Worm (Caenorhabditis elegans): ENCODE data around the gene Y113G7A.14.
A peak's percentile ranks its signal among the peaks of the same experiment; 100 is the strongest.

DNA sequence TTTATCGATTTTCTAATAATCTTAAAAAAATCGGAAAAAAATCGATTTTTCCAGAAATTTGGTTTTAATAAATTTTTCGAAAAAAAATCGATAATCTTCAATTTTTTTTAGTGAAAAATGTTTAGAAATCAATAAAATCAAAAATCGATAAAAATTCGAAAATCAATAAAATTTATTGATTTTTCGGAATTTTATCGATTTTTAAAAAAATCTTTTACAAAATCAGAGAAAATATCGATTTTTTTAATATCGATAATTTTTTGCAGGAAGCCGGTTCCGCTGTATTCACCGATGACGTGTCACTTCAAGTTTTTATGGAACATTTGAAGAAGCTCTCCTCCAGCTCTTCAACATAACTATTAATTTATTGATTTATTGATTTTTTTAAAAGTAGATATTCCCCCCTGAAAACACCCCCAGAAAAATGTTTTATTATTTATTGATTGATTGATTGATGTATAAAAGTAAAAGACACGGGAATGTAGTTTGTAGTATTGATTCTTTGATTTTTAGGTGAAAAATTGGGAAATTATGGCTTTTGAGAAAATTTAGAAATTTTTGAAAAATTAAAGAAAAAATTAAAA lies 33.0 kb downstream of the Y113G7A.14 start:
- TF ChIP-seq cog-1 (tag; optimal IDR thresholded peaks at IDR 0.05) (no peak), flt-1 (GFP tag; IDR thresholded peaks at IDR 0.05) (no peak), ztf-23 (GFP tag; IDR thresholded peaks at IDR 0.05) (no peak), ztf-29 (GFP tag; IDR thresholded peaks at IDR 0.05) (no peak), med-1 (GFP tag; optimal IDR thresholded peaks at IDR 0.05; ENCODE audit: insufficient read depth) (no peak), tab-1 (GFP tag; IDR thresholded peaks at IDR 0.05) (no peak), klf-2 (GFP tag; conservative IDR thresholded peaks at IDR 0.05) (no peak), T22C8.4 (GFP tag; IDR thresholded peaks at IDR 0.05) (peak; percentile 63; the same call in 1 of the 2 replicates), ref-1 (GFP tag; conservative IDR thresholded peaks at IDR 0.05) (no peak)

Data from whole organism, midembryonic.